Fruit fly (Drosophila melanogaster): ENCODE data around the gene LysX.

The LysX gene

DNA sequence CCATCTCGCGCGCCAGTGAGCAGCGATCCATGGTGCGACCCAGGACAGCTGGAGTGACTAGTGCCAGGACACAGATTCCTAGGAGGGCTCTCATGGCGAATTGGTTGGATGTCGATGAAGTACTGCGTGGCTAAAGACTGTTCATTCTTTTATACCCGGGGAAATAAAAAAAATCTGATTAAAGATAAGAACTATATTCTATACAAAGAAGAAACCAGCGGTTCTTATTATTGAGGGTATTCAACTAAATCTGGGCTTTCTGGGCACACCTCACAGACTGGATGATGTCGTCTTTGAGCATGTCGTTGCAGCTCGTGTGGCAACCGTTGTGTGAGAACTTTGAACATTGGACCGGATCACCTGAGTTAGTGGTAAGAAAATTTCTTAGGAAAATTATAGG is at the start of gene LysX:
TSS of gene LysX (minus strand) at position 101 of the 400 bp plus-strand sequence.
- TF ChIP-seq insv (optimal IDR thresholded peaks at IDR 0.05): no peak
- no peak for TF ChIP-seq h (optimal IDR thresholded peaks at IDR 0.05)
- TF ChIP-seq ttk (optimal IDR thresholded peaks at IDR 0.05): no peak
- no peak for TF ChIP-seq psq (optimal IDR thresholded peaks at IDR 0.05)

DNA sequence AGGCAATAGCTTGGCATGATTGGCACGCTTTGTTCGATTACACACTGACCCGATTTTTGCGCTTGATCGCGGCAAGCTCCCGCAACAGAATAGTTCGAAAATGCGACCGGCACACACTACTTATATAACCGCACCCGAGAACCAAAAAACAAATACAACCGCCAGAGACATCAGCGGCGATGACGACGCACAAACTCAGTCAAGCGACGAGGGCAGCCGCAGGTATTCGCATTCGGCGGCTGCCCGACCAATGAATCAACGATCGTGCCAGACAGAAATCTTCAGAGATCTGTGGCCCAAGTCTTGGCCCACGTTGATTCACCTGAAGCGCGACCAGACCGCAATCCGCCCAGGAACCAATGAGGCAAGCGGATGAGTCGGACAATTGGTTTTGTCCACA is 43.1 kb upstream of the LysX start, which contains the start of gene CG9192:
TSS of gene CG9192 (minus strand) at position 101 of the 400 bp plus-strand sequence.
- TF ChIP-seq h (optimal IDR thresholded peaks at IDR 0.05): no peak
- no peak for TF ChIP-seq Sin3A (optimal IDR thresholded peaks at IDR 0.05)

DNA sequence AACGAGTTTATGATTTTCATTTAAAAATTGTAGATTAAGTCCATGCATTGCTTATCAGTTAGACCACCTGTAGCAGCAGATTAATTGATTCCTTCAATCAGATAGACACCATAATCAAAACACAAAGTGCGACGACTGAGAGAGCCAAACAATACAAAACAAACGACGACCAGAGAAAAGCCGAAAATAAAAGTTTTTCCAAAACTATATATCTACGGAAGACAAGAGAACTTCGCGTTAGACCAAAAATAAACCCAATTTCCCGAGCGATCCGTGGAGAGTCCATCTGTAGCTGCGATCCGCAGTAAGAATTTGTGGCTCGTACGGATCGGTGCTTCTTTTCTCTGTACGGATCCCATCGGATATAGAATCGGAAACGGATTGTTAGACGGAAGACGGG is 40.3 kb upstream of the LysX start, which contains the start of gene galene:
TSS of gene galene (plus strand) at position 301 of the 400 bp plus-strand sequence.
- TF ChIP-seq ttk (optimal IDR thresholded peaks at IDR 0.05) (no peak), psq (optimal IDR thresholded peaks at IDR 0.05) (no peak)

DNA sequence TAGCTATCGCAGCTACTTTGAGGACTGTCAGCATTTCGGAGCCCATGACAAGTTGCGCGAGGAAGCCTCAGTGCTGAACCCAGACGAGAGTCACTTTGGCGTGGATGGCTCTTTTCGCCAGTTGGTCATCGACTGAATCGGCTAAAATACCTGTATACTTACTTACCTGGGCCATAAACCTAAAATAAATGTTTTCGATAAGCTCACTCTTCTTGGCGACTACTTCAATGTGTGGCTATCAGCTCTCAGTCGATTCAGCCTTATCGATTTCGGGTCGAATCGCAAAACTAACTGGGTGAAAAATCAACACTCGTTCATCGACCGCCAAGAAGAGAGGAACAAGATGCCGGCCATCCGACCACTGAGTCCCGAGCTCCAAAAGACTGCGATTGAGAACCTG is 38.7 kb upstream of the LysX start, which contains the start of gene CG33966:
TSS of gene CG33966 (plus strand) at position 301 of the 400 bp plus-strand sequence.
- TF ChIP-seq h (optimal IDR thresholded peaks at IDR 0.05) (no peak), ttk (optimal IDR thresholded peaks at IDR 0.05) (no peak), insv (optimal IDR thresholded peaks at IDR 0.05) (no peak), Myc (optimal IDR thresholded peaks at IDR 0.05) (no peak), Sin3A (optimal IDR thresholded peaks at IDR 0.05) (no peak), psq (optimal IDR thresholded peaks at IDR 0.05) (no peak)

DNA sequence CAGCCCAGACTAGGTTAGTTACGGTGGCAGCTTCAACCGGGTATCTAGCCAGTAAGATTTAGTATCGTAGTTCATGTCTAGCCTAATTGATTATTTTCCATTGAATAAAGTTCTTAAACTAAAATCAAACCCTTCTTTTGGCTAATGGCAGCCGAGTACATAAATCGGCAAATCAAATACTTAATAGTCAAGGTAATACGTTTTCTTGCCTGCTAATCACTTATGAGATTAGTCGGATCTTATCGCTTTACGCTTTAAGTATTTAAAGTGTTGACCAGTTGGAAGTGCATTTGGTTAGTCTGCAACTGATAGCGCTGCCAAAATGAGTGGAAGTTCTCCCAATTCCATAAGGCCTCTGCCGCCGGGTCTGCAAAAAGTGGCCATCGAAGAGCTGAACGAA is 37.5 kb upstream of the LysX start, which contains the start of gene CG33965:
TSS of gene CG33965 (plus strand) at position 301 of the 400 bp plus-strand sequence.
- TF ChIP-seq h (optimal IDR thresholded peaks at IDR 0.05) (no peak), insv (optimal IDR thresholded peaks at IDR 0.05) (no peak), Myc (optimal IDR thresholded peaks at IDR 0.05) (no peak), Sin3A (optimal IDR thresholded peaks at IDR 0.05) (no peak), ttk (optimal IDR thresholded peaks at IDR 0.05) (no peak), psq (optimal IDR thresholded peaks at IDR 0.05) (no peak)

DNA sequence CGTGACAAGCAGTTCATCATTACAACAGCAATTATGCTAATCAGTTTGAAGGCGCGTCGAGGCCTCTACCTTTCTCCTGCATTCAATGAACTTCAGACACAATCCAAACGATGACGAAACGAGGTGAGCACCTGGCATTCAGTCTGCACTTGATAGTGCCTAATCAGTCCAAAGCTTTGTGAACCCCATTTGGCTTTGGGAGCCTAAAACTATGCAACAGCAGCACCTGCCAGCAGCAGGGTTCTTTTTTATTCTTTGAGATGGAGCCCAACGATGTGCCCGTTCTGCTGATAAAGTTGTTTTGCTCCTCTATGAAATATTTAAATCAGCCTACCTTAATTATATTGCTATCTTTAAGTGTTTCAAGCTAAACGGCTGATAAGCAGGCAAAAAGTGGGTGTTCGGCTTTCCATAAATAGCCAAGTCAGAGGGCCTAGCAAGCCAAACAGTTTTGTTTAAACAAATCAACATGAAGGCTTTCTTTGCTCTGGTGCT is 32.2 kb upstream of the LysX start, which contains the start of gene LysS:
TSS of gene LysS (plus strand) at position 445 of the 495 bp plus-strand sequence.
- TF ChIP-seq psq (optimal IDR thresholded peaks at IDR 0.05): no peak
- no peak for TF ChIP-seq ttk (optimal IDR thresholded peaks at IDR 0.05)
- TF ChIP-seq h (optimal IDR thresholded peaks at IDR 0.05): no peak
- TF ChIP-seq Sin3A (optimal IDR thresholded peaks at IDR 0.05): no peak
- no peak for TF ChIP-seq insv (optimal IDR thresholded peaks at IDR 0.05)
- no peak for TF ChIP-seq Myc (optimal IDR thresholded peaks at IDR 0.05)

DNA sequence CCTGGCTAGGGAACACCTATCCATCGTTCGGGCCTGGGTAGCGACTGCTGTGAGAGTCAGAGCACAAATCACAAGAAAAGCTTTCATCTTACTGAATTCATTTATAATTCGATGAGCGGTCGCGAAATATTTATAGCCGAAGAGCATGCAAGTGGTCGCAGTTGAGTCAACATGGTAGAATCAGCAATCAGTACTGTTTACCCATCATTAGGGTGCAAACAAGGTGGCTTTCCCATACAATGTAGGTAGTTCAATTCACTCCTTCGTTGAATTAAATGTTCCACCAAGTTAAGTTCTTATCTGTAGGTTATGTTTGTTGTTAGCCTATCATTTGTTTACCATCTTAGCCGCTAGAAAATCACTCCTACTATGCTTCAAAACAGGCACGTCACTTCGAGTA is 23.5 kb upstream of the LysX start, which contains the start of gene LysP:
TSS of gene LysP (minus strand) at position 101 of the 400 bp plus-strand sequence.
- TF ChIP-seq insv (optimal IDR thresholded peaks at IDR 0.05) (no peak), Sin3A (optimal IDR thresholded peaks at IDR 0.05) (no peak), psq (optimal IDR thresholded peaks at IDR 0.05) (no peak), Myc (optimal IDR thresholded peaks at IDR 0.05) (no peak), h (optimal IDR thresholded peaks at IDR 0.05) (no peak), ttk (optimal IDR thresholded peaks at IDR 0.05) (no peak)

DNA sequence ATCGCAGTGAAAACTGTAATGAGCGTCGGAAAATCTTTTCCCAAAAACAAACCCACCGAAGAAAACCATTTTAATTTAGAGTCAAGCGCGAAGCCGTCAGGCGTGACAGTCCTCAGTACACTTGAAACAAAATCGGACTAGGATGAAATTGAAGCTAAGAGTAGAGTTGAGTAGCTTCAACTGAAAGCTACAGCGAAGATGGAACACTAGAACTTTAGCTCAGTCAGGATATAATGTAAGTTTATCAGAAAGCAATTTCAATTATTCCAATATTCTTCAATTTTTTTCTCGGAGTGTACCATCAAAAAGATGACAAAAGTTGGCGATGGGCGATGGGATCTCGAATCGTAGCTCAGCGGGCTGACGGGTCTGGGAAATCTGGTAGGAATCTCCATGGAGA is 21.4 kb upstream of the LysX start:
- TF ChIP-seq Sin3A (optimal IDR thresholded peaks at IDR 0.05): no peak
- TF ChIP-seq ttk (optimal IDR thresholded peaks at IDR 0.05): no peak
- TF ChIP-seq psq (optimal IDR thresholded peaks at IDR 0.05): no peak
- TF ChIP-seq h (optimal IDR thresholded peaks at IDR 0.05): no peak
- no peak for TF ChIP-seq Myc (optimal IDR thresholded peaks at IDR 0.05)
- no peak for TF ChIP-seq insv (optimal IDR thresholded peaks at IDR 0.05)

DNA sequence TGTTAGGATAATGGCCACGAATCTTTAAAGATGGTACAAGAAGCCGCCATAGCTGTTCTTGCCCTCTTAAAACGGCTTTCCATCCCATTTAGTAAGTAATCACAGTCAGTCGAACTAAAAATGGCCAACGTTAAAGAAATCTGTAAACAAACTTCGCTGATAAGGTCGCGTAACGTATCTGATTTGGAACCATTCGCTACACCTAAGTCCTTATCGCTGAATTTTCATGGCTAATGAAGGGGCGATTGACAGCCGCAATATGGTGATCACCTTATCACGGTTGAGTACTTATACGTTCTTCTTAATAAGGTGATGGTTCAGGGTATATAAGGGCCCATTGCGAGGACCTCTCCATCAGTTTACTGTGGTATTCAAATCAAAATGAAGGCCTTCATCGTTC is 17.5 kb upstream of the LysX start, which contains the start of gene LysE:
TSS of gene LysE (plus strand) at position 257 of the 400 bp plus-strand sequence.
- TF ChIP-seq ttk (optimal IDR thresholded peaks at IDR 0.05): no peak
- TF ChIP-seq h (optimal IDR thresholded peaks at IDR 0.05): no peak
- TF ChIP-seq insv (optimal IDR thresholded peaks at IDR 0.05): no peak

DNA sequence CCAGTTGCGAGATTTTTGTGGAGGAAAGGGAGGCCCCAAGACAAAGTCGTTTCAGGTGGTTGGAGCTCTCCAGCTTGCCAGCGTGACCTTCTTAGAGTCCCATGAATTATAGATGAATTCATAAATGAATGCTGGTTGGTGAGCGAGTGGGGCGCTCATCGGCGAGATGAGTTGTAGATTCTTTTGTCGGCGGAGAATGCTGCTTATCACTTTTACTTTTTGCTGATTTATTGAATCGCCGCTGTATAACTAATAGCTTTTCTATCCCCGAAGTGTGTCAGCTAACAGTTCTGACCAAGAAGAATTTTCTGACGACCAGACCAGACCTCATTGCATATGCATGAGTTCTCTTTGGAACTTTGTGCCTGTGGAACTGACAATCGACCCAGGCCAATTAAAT is 17.0 kb upstream of the LysX start:
- TF ChIP-seq psq (optimal IDR thresholded peaks at IDR 0.05): no peak
- TF ChIP-seq ttk (optimal IDR thresholded peaks at IDR 0.05): no peak
- TF ChIP-seq Sin3A (optimal IDR thresholded peaks at IDR 0.05): no peak
- no peak for TF ChIP-seq h (optimal IDR thresholded peaks at IDR 0.05)
- no peak for TF ChIP-seq Myc (optimal IDR thresholded peaks at IDR 0.05)
- no peak for TF ChIP-seq insv (optimal IDR thresholded peaks at IDR 0.05)

DNA sequence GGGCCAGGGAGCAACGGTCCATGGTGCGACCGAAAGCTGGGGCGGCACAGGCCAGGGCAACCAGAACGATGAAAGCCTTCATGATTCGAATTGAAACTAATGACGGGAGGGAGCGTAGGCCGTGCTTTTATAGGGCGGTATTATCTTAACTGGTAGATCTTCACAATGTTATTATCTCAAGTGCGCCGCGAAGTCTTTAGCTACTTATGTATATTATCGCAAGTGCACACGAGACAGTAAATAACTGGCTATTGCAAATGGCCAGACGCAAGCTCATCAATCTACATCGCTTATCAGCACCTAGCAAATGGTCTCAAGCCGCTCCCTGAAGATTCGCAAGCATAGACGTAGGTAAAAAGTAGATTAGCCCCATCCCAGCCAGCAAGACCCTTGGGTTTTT is 16.0 kb upstream of the LysX start, which contains the start of gene LysD:
TSS of gene LysD (minus strand) at position 101 of the 400 bp plus-strand sequence.
- TF ChIP-seq insv (optimal IDR thresholded peaks at IDR 0.05): no peak
- TF ChIP-seq h (optimal IDR thresholded peaks at IDR 0.05): no peak
- no peak for TF ChIP-seq Myc (optimal IDR thresholded peaks at IDR 0.05)
- no peak for TF ChIP-seq psq (optimal IDR thresholded peaks at IDR 0.05)
- no peak for TF ChIP-seq ttk (optimal IDR thresholded peaks at IDR 0.05)
- TF ChIP-seq Sin3A (optimal IDR thresholded peaks at IDR 0.05): no peak

DNA sequence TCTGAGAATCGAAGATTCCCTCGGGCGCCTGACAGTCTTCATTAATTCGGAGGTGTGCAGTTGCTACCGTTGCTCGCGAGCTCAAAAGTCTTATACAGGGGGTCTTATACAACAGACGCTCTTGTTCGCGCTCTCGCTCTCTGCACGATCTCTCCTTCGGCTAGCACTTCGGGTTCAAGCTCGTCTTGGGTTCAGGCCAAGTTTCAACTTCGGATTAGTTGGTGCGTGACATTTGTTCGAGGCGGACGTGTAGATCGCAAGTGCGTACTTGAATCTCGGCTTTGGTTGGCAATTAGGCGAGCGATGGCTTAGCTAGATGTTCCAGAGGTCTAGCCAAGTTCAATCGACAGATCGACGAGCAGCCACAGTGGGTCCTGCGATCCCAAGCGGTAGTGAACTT is 13.1 kb upstream of the LysX start:
- TF ChIP-seq ttk (optimal IDR thresholded peaks at IDR 0.05) (no peak), Sin3A (optimal IDR thresholded peaks at IDR 0.05) (no peak), Myc (optimal IDR thresholded peaks at IDR 0.05) (no peak), h (optimal IDR thresholded peaks at IDR 0.05) (no peak), psq (optimal IDR thresholded peaks at IDR 0.05) (no peak), insv (optimal IDR thresholded peaks at IDR 0.05) (no peak)

DNA sequence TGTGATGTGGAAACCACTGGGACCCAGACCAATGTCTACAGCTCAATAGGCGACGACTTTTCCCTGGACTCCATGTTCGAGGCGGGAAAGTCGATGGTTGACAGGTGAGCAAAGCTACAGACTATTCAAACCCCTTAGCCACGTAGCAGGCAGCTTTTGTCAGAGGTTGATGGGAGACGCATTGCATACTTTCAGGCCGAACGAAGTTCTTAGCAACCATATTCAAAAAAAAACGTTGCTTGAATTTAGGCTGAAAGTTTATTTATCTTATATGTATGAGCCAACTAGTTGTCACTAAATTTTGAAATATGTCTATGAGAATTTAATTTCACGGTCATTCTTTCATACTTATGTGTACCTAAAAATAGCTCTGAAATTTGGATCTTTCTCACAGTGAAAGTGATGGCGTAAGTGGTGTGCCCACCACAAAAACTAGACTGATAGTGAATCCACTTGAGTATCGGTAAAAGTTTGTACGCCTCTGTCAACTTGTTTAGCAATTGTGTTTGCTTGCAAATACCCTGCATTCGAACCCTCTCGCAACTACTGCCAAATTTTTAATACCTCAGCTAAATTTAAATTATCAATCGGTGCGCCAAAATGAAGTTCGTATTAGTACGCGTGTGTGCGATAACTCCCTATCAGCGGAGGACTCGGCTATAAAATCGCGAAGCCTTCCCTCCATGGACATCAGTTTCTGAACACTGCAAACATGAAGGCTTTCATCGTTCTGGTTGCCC is 11.8 kb upstream of the LysX start, which contains the start of gene LysB:
TSS of gene LysB (plus strand) at position 690 of the 740 bp plus-strand sequence.
- TF ChIP-seq ttk (optimal IDR thresholded peaks at IDR 0.05): no peak
- TF ChIP-seq Myc (optimal IDR thresholded peaks at IDR 0.05): no peak
- no peak for TF ChIP-seq insv (optimal IDR thresholded peaks at IDR 0.05)
- no peak for TF ChIP-seq psq (optimal IDR thresholded peaks at IDR 0.05)
- TF ChIP-seq h (optimal IDR thresholded peaks at IDR 0.05): no peak
- no peak for TF ChIP-seq Sin3A (optimal IDR thresholded peaks at IDR 0.05)
